Worm (Caenorhabditis elegans) whole organism, mixed stage, embryonic: ENCODE results near the gene magu-4.

Source experiments
- M03D4.4 ChIP-seq: sonication (generic microtip); optimal IDR thresholded peaks from 2 replicates; lab custom pipeline; 2017; ENCODE audit warnings: mild to moderate bottlenecking, missing genetic modification characterization, missing compliant biosample characterization
- bed-3 ChIP-seq: fragments of 200-800 bp; sonication (Bioruptor generic); optimal IDR thresholded peaks from 3 replicates; lab custom pipeline; 2018; ENCODE audit warnings: mild to moderate bottlenecking, missing genetic modification characterization, moderate library complexity, missing compliant biosample characterization
- blmp-1 ChIP-seq: fragments of 150-350 bp; optimal IDR thresholded peaks from 2 replicates; lab custom pipeline; 2014; ENCODE audit warnings: missing biosample characterization, missing genetic modification characterization
- ceh-39 ChIP-seq: fragments of 150-350 bp; optimal IDR thresholded peaks from 2 replicates; lab custom pipeline; 2014; ENCODE audit warnings: missing biosample characterization, missing genetic modification characterization
- ceh-43 ChIP-seq: fragments of 200-800 bp; sonication (Bioruptor generic); optimal IDR thresholded peaks from 2 replicates; lab custom pipeline; 2018; ENCODE audit warnings: mild to moderate bottlenecking, missing genetic modification characterization, moderate library complexity, missing compliant biosample characterization
- ceh-83 ChIP-seq: fragments of 200-800 bp; sonication (Bioruptor generic); optimal IDR thresholded peaks from 2 replicates; lab custom pipeline; 2018; ENCODE audit warnings: mild to moderate bottlenecking, missing genetic modification characterization, missing compliant biosample characterization
- ces-1 ChIP-seq: fragments of 150-350 bp; optimal IDR thresholded peaks from 2 replicates; lab custom pipeline; 2014; ENCODE audit warnings: missing biosample characterization, missing genetic modification reagents, missing genetic modification characterization
- cnd-1 ChIP-seq: fragments of 200-800 bp; sonication (Bioruptor generic); optimal IDR thresholded peaks from 2 replicates; lab custom pipeline; 2018; ENCODE audit warnings: mild to moderate bottlenecking, missing genetic modification characterization, missing compliant biosample characterization
- drap-1 ChIP-seq: fragments of 200-800 bp; sonication (Bioruptor generic); optimal IDR thresholded peaks from 3 replicates; lab custom pipeline; 2018; ENCODE audit warnings: mild to moderate bottlenecking, missing genetic modification characterization, missing compliant biosample characterization
- elt-1 ChIP-seq: sonication (generic microtip); optimal IDR thresholded peaks from 2 replicates; lab custom pipeline; 2017; ENCODE audit warnings: missing genetic modification characterization, mild to moderate bottlenecking, missing compliant biosample characterization, antibody characterized with exemption, moderate library complexity, borderline replicate concordance; ENCODE audit not compliant: insufficient read depth
- elt-3 ChIP-seq: fragments of 150-350 bp; optimal IDR thresholded peaks from 2 replicates; lab custom pipeline; 2014; ENCODE audit warnings: missing biosample characterization, missing genetic modification characterization
- flh-1 ChIP-seq: fragments of 200-800 bp; sonication (Bioruptor generic); optimal IDR thresholded peaks from 2 replicates; lab custom pipeline; 2018; ENCODE audit warnings: mild to moderate bottlenecking, missing genetic modification characterization, moderate library complexity, missing compliant biosample characterization
- hlh-1 ChIP-seq: fragments of 150-350 bp; optimal IDR thresholded peaks from 2 replicates; lab custom pipeline; 2014; ENCODE audit warnings: missing biosample characterization, missing genetic modification reagents, missing genetic modification characterization
- lin-13 ChIP-seq: fragments of 150-350 bp; optimal IDR thresholded peaks from 2 replicates; lab custom pipeline; 2014; ENCODE audit warnings: missing biosample characterization, missing genetic modification characterization
- lin-32 ChIP-seq: fragments of 200-800 bp; sonication (Bioruptor generic); optimal IDR thresholded peaks from 2 replicates; lab custom pipeline; 2018; ENCODE audit warnings: mild to moderate bottlenecking, missing genetic modification characterization, missing compliant biosample characterization
- lsy-2 ChIP-seq: fragments of 150-350 bp; optimal IDR thresholded peaks from 2 replicates; lab custom pipeline; 2014; ENCODE audit warnings: missing biosample characterization, missing genetic modification characterization
- mab-5 ChIP-seq: fragments of 150-350 bp; optimal IDR thresholded peaks from 2 replicates; lab custom pipeline; 2014; ENCODE audit warnings: missing biosample characterization, missing genetic modification characterization
- mep-1 ChIP-seq: fragments of 150-350 bp; optimal IDR thresholded peaks from 2 replicates; lab custom pipeline; 2017; ENCODE audit warnings: missing biosample characterization, missing genetic modification reagents, missing genetic modification characterization, inconsistent platforms
- mls-2 ChIP-seq: sonication (generic microtip); optimal IDR thresholded peaks from 2 replicates; lab custom pipeline; 2016; ENCODE audit warnings: mild to moderate bottlenecking, missing genetic modification characterization, moderate library complexity, missing compliant biosample characterization
- nhr-12 ChIP-seq: fragments of 150-350 bp; optimal IDR thresholded peaks from 2 replicates; lab custom pipeline; 2014; ENCODE audit warnings: missing biosample characterization, missing genetic modification characterization
- nhr-2 ChIP-seq: fragments of 150-350 bp; optimal IDR thresholded peaks from 2 replicates; lab custom pipeline; 2014; ENCODE audit warnings: missing biosample characterization, missing genetic modification characterization
- nhr-237 ChIP-seq: fragments of 150-350 bp; optimal IDR thresholded peaks from 2 replicates; lab custom pipeline; 2014; ENCODE audit warnings: missing biosample characterization, missing genetic modification characterization
- nhr-28 ChIP-seq: fragments of 150-350 bp; optimal IDR thresholded peaks from 2 replicates; lab custom pipeline; 2014; ENCODE audit warnings: missing biosample characterization, missing genetic modification characterization
- nhr-76 ChIP-seq: sonication (generic microtip); optimal IDR thresholded peaks from 2 replicates; lab custom pipeline; 2017; ENCODE audit warnings: missing biosample characterization, missing genetic modification characterization
- pha-4 ChIP-seq: fragments of 150-350 bp; optimal IDR thresholded peaks from 2 replicates; lab custom pipeline; 2018; ENCODE audit warnings: missing biosample characterization, missing genetic modification reagents, missing genetic modification characterization
- sem-2 ChIP-seq: fragments of 200-800 bp; sonication (Bioruptor generic); optimal IDR thresholded peaks from 2 replicates; lab custom pipeline; 2018; ENCODE audit warnings: mild to moderate bottlenecking, missing genetic modification characterization, missing compliant biosample characterization
- snpc-4 ChIP-seq: fragments of 150-350 bp; optimal IDR thresholded peaks from 2 replicates; lab custom pipeline; 2014; ENCODE audit warnings: missing biosample characterization, missing genetic modification characterization
- sptf-1 ChIP-seq: sonication (generic microtip); optimal IDR thresholded peaks from 2 replicates; lab custom pipeline; 2017; ENCODE audit warnings: mild to moderate bottlenecking, missing genetic modification characterization, moderate library complexity, missing compliant biosample characterization
- tbx-8 ChIP-seq: fragments of 200-800 bp; sonication (Bioruptor generic); optimal IDR thresholded peaks from 2 replicates; lab custom pipeline; 2018; ENCODE audit warnings: mild to moderate bottlenecking, missing genetic modification characterization, moderate library complexity, missing compliant biosample characterization
- unc-120 ChIP-seq: sonication (generic microtip); optimal IDR thresholded peaks from 2 replicates; lab custom pipeline; 2017; ENCODE audit warnings: missing genetic modification characterization, missing compliant biosample characterization; ENCODE audit not compliant: poor library complexity, severe bottlenecking
- unc-62 ChIP-seq: fragments of 150-350 bp; optimal IDR thresholded peaks from 2 replicates; lab custom pipeline; 2014; ENCODE audit warnings: missing biosample characterization, missing genetic modification reagents, missing genetic modification characterization
- zip-8 ChIP-seq: fragments of 150-350 bp; optimal IDR thresholded peaks from 2 replicates; lab custom pipeline; 2014; ENCODE audit warnings: missing biosample characterization, missing genetic modification characterization
- ztf-11 ChIP-seq: fragments of 150-350 bp; optimal IDR thresholded peaks from 2 replicates; lab custom pipeline; 2014; ENCODE audit warnings: missing biosample characterization, missing genetic modification characterization

Gene magu-4

ce11 chrIV:10046005-10046404 is 36.5 kb downstream of the magu-4 start:
- TF ChIP-seq elt-1 (tag; lab: Kevin White, UChicago) = no peak
- no peak for TF ChIP-seq pha-4 (tag; lab: Kevin White, UChicago)
- no peak for TF ChIP-seq nhr-2 (tag; lab: Kevin White, UChicago)
- no peak for TF ChIP-seq elt-3 (tag; lab: Kevin White, UChicago)
- no peak for TF ChIP-seq lin-13
- TF ChIP-seq M03D4.4 (tag; lab: Kevin White, UChicago) = no peak
- TF ChIP-seq ceh-39 (tag; lab: Kevin White, UChicago) = no peak
- no peak for TF ChIP-seq flh-1 (GFP tag; lab: Kevin White, UChicago)
- TF ChIP-seq snpc-4 (tag; lab: Kevin White, UChicago) = no peak
- no peak for TF ChIP-seq sptf-1 (tag; lab: Kevin White, UChicago)
- no peak for TF ChIP-seq bed-3 (GFP tag; lab: Kevin White, UChicago)
- TF ChIP-seq blmp-1 (tag; lab: Kevin White, UChicago) = no peak

ce11 chrIV:10047108-10047507 is 37.6 kb downstream of the magu-4 start, which contains the start of gene T04B2.3:
Gene T04B2.3, plus strand, starts transcription at chrIV:10047408.
- TF ChIP-seq lin-13 (no peak), blmp-1 (tag; lab: Kevin White, UChicago) (no peak), sptf-1 (tag; lab: Kevin White, UChicago) (no peak)

- TF ChIP-seq ceh-83 (GFP tag; lab: Kevin White, UChicago) (no peak), pha-4 (tag; lab: Kevin White, UChicago) (no peak), mab-5 (tag; lab: Kevin White, UChicago) (no peak), elt-1 (tag; lab: Kevin White, UChicago) (peak; percentile 1), ceh-43 (no peak), unc-120 (tag; lab: Kevin White, UChicago) (peak; percentile 61), hlh-1 (tag; lab: Kevin White, UChicago) (peak; percentile 29), elt-3 (tag; lab: Kevin White, UChicago) (no peak), ces-1 (no peak)
- TF ChIP-seq, all 35 proteins: peak for 3
These were observed 38.7 kb downstream of the magu-4 start for ce11 chrIV:10048268-10048667.

- no peak for TF ChIP-seq tbx-8 (GFP tag; lab: Kevin White, UChicago)
- TF ChIP-seq lin-32 = no peak
- no peak for TF ChIP-seq bed-3 (GFP tag; lab: Kevin White, UChicago)
- no peak for TF ChIP-seq cnd-1 (tag; lab: Kevin White, UChicago)
- TF ChIP-seq sem-2 (GFP tag; lab: Kevin White, UChicago) = no peak
- TF ChIP-seq ceh-39 (tag; lab: Kevin White, UChicago) = no peak
- TF ChIP-seq unc-120 (tag; lab: Kevin White, UChicago) = no peak
- TF ChIP-seq blmp-1 (tag; lab: Kevin White, UChicago) = no peak
- no peak for TF ChIP-seq mls-2
- no peak for TF ChIP-seq lsy-2
- TF ChIP-seq drap-1 (GFP tag; lab: Kevin White, UChicago) = no peak
- TF ChIP-seq ztf-11 = no peak
- TF ChIP-seq mep-1 = no peak
- no peak for TF ChIP-seq nhr-28 (tag; lab: Kevin White, UChicago)
- no peak for TF ChIP-seq ceh-43
- TF ChIP-seq ceh-83 (GFP tag; lab: Kevin White, UChicago) = no peak
- TF ChIP-seq zip-8 = no peak
These were observed 41.5 kb downstream of the magu-4 start, which contains the start of gene T04B2.8 for ce11 chrIV:10051088-10051487. Gene T04B2.8, minus strand, starts transcription at chrIV:10051188.

- no peak for TF ChIP-seq ceh-83 (GFP tag; lab: Kevin White, UChicago)
- no peak for TF ChIP-seq lin-13
- TF ChIP-seq nhr-28 (tag; lab: Kevin White, UChicago) = no peak
- TF ChIP-seq drap-1 (GFP tag; lab: Kevin White, UChicago) = no peak
- TF ChIP-seq elt-3 (tag; lab: Kevin White, UChicago) = no peak
- TF ChIP-seq cnd-1 (tag; lab: Kevin White, UChicago) = no peak
- TF ChIP-seq flh-1 (GFP tag; lab: Kevin White, UChicago) = no peak
- no peak for TF ChIP-seq nhr-237 (tag; lab: Kevin White, UChicago)
- TF ChIP-seq nhr-76 = no peak
- no peak for TF ChIP-seq mab-5 (tag; lab: Kevin White, UChicago)
- TF ChIP-seq hlh-1 (tag; lab: Kevin White, UChicago) = no peak
- no peak for TF ChIP-seq elt-1 (tag; lab: Kevin White, UChicago)
- no peak for TF ChIP-seq M03D4.4 (tag; lab: Kevin White, UChicago)
- TF ChIP-seq sptf-1 (tag; lab: Kevin White, UChicago) = no peak
- no peak for TF ChIP-seq bed-3 (GFP tag; lab: Kevin White, UChicago)
- TF ChIP-seq nhr-2 (tag; lab: Kevin White, UChicago) = no peak
- TF ChIP-seq mls-2 = no peak
- no peak for TF ChIP-seq snpc-4 (tag; lab: Kevin White, UChicago)
- TF ChIP-seq unc-62 (GFP tag; lab: Kevin White, UChicago) = no peak
- TF ChIP-seq nhr-12 = no peak
These were observed 44.0 kb downstream of the magu-4 start, which contains the start of gene srv-12 for ce11 chrIV:10053550-10053949. Gene srv-12, minus strand, starts transcription at chrIV:10053650.
